Worm (Caenorhabditis elegans) whole organism, L2 larva: ENCODE data around the gene cyn-11.

Source experiments
- R02D3.7 ChIP-seq: fragments of 150-350 bp; optimal IDR thresholded peaks from 2 replicates; lab custom pipeline; 2014; ENCODE audit warnings: missing biosample characterization, missing genetic modification characterization
- blmp-1 ChIP-seq: sonication (generic microtip); optimal IDR thresholded peaks from 2 replicates; lab custom pipeline; 2017; ENCODE audit warnings: missing genetic modification characterization, mild to moderate bottlenecking, missing compliant biosample characterization, antibody characterized with exemption, moderate library complexity; ENCODE audit not compliant: insufficient read depth
- lin-39 ChIP-seq: fragments of 150-350 bp; optimal IDR thresholded peaks from 2 replicates; lab custom pipeline; 2014; ENCODE audit warnings: missing biosample characterization, missing genetic modification reagents, missing genetic modification characterization
- nhr-237 ChIP-seq: fragments of 150-350 bp; optimal IDR thresholded peaks from 2 replicates; lab custom pipeline; 2014; ENCODE audit warnings: missing biosample characterization, missing genetic modification characterization
- nhr-25 ChIP-seq: fragments of 150-350 bp; sonication (generic microtip); optimal IDR thresholded peaks from 3 replicates; lab custom pipeline; 2014; ENCODE audit warnings: missing biosample characterization, missing genetic modification characterization
- nhr-77 ChIP-seq: fragments of 150-350 bp; optimal IDR thresholded peaks from 2 replicates; lab custom pipeline; 2014; ENCODE audit warnings: missing biosample characterization, missing genetic modification characterization
- skn-1 ChIP-seq: sonication (generic microtip); optimal IDR thresholded peaks from 2 replicates; lab custom pipeline; 2017; ENCODE audit warnings: missing biosample characterization, missing genetic modification characterization
- unc-39 ChIP-seq: fragments of 150-350 bp; optimal IDR thresholded peaks from 2 replicates; lab custom pipeline; 2014; ENCODE audit warnings: missing biosample characterization, missing genetic modification characterization
- zag-1 ChIP-seq: fragments of 150-350 bp; optimal IDR thresholded peaks from 2 replicates; lab custom pipeline; 2014; ENCODE audit warnings: missing biosample characterization, missing genetic modification characterization

DNA sequence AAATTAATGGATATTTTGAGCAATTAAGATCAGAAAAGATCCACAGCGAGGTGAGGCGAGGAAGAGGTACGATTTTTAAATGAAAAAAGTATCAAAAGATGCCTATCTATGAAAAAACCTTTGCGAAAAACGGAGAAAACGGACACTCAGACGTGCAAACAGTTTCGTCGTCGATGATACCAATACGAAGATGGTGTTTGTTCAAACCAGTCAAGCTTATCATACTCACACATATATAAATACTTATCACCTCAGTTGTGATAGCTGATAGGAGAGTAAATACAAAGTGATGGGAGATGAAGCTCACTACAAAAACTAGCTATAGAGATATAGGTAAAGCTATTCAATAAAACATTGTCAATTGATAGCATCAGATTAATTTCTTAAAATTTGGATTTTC, 36.3 kb downstream of the cyn-11 start:
- TF ChIP-seq nhr-25 (no peak), nhr-237 (no peak), unc-39 (tag; lab: Kevin White, UChicago) (no peak), R02D3.7 (tag; lab: Kevin White, UChicago) (no peak), lin-39 (tag; lab: Kevin White, UChicago) (no peak), skn-1 (tag; lab: Kevin White, UChicago) (no peak), blmp-1 (tag; lab: Kevin White, UChicago) (no peak), zag-1 (tag; lab: Kevin White, UChicago) (no peak), nhr-77 (no peak)
